Worm (Caenorhabditis elegans): ENCODE measurements around the gene trcs-2.

Gene trcs-2

DNA sequence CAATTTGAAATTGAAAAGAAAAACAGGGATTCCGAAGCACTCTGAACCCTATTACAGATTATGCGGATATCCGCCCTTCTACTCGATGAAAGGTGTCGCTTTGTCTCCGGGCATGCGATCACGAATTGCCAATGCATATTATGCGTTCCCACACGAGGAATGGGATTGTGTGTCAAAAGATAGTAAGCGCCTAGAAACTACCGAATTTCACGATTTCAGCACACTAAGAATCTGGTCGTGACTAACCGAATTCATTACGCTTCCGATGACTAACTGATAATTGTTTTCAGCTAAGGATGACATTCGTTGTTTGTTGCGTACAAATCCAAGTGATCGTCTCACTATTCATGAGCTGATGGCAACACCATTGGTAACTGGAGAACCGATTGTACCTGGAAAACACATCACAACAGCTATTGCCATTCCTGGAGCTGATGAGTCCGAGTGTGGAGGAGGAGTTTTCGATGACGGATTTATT lies 24.1 kb downstream of the trcs-2 start:
- TF ChIP-seq ceh-13 (GFP tag; optimal IDR thresholded peaks at IDR 0.05): no peak

DNA sequence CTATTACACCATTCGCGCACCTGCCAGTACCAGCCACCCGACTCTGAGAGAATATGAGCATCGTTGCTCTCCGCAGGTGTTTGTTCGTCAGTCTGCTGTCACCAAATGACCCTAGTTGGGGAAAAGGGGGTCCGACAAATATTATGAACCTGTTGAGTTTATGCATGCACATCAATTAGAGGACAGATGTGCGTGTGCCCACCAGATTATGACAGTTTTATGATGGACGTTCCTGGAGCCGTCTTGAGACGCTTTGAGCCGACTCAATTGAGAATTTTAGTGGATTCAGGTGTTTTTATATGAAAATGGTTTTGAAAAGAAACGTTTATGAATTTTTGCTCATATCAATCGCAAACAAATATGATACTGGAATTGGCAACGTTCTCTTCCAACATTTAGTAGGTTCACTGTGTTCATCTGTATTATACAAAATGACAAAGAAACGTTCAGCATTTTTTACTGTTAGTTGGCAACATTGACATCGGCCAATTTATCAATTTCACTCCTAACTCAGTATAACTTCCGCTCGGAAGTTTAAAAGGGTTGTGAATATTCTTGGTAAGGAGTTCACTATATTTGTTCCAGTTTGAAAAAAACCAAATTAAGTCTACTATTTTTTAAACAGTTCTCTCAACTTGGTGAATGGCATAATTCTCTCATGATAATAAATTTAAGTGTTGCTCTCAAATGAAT lies 25.1 kb downstream of the trcs-2 start:
- TF ChIP-seq ama-1 (optimal IDR thresholded peaks at IDR 0.05) (no peak), scrt-1 (GFP tag; IDR thresholded peaks at IDR 0.05) (no peak), hmg-4 (GFP tag; optimal IDR thresholded peaks at IDR 0.05) (no peak), ceh-36 (tag; optimal IDR thresholded peaks at IDR 0.05) (no peak), F13C5.2 (tag; optimal IDR thresholded peaks at IDR 0.05) (no peak), sea-1 (GFP tag; conservative IDR thresholded peaks at IDR 0.05) (0 out of 2 replicates have a peak, but pooled peaks have one; percentile 21), B0310.2 (tag; optimal IDR thresholded peaks at IDR 0.05) (no peak), ceh-13 (GFP tag; optimal IDR thresholded peaks at IDR 0.05) (no peak), tbx-11 (GFP tag; IDR thresholded peaks at IDR 0.05) (0 out of 2 replicates have a peak, but pooled peaks have one; percentile 54)

DNA sequence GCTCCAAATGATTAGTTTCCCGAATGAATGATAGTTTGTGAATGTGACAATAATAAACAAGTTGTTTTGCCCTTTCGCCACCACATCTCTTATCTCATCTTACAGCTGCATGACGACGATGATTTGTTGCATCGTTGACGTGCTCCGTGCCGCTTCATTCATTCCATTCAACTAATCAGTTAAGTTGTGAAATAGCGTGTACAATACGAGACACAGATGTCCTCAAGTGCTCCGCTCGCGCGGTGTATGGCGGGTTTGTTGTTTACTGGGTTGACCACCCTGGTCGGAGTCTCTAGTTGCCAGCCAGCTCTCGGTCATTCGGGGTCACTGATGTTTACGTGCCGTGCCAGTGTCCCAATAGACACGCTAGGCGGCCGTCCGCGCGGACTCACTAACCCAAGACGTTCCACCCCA lies 25.7 kb downstream of the trcs-2 start:
- TF ChIP-seq hnd-1 (tag; optimal IDR thresholded peaks at IDR 0.05): no peak
- peak; percentile 54; the same call in 1 of the 2 replicates for TF ChIP-seq scrt-1 (GFP tag; IDR thresholded peaks at IDR 0.05)
- peak; percentile 11 for TF ChIP-seq F13C5.2 (tag; optimal IDR thresholded peaks at IDR 0.05)
- peak; percentile 73 for TF ChIP-seq hmg-4 (GFP tag; optimal IDR thresholded peaks at IDR 0.05)
- TF ChIP-seq pes-1 (GFP tag; IDR thresholded peaks at IDR 0.05): no peak

DNA sequence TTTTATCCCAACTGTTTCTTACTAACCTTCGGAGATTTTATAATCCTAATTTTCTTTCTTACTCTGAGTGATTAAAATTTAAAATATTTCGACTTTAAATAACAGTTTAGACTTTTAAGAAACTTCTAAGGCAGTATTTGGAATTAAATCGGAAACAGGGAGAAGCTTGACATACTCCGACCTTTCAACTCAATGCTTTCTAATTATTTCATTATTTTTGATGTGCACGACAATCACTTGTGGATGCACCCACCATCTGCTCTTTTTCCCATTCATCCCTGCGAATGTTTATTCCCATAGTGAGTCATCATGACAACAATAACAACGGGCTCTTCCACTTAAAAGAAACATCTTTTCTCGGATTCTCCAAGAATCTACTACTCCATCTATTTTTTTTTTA lies 26.4 kb downstream of the trcs-2 start:
- no peak for TF ChIP-seq hmg-4 (GFP tag; optimal IDR thresholded peaks at IDR 0.05)
- TF ChIP-seq flt-1 (GFP tag; IDR thresholded peaks at IDR 0.05): no peak
- no peak for TF ChIP-seq ama-1 (optimal IDR thresholded peaks at IDR 0.05)
- TF ChIP-seq sea-1 (GFP tag; conservative IDR thresholded peaks at IDR 0.05): no peak
- no peak for TF ChIP-seq ets-7 (tag; optimal IDR thresholded peaks at IDR 0.05)
- TF ChIP-seq F13C5.2 (tag; optimal IDR thresholded peaks at IDR 0.05): no peak
- no peak for TF ChIP-seq hnd-1 (tag; optimal IDR thresholded peaks at IDR 0.05)

DNA sequence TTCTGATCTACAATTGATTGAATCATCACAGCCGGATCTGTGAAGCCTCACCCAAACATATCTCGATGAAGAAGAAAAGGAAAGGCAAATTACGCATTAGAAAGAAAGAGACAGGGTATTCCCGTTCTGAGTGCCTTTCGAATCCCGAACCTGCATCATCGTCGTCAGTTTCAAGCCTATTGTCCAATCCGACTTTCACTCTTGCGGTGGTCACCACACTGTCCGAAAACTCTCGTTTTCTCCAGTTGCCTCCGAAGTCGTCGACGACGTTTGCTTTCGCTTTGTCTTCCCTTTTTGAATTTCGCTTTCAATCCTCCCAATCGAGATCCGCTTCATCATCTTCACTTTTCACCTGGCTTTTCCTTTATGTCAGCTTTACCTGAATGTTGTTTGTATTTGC lies 26.8 kb downstream of the trcs-2 start:
- TF ChIP-seq ceh-13 (GFP tag; optimal IDR thresholded peaks at IDR 0.05) (no peak), hmbx-1 (tag; optimal IDR thresholded peaks at IDR 0.05) (no peak), ceh-36 (tag; optimal IDR thresholded peaks at IDR 0.05) (no peak), scrt-1 (GFP tag; IDR thresholded peaks at IDR 0.05) (no peak), hnd-1 (tag; optimal IDR thresholded peaks at IDR 0.05) (no peak), tra-4 (tag; optimal IDR thresholded peaks at IDR 0.05) (no peak), tbx-37 (GFP tag; conservative IDR thresholded peaks at IDR 0.05) (no peak), pes-1 (GFP tag; IDR thresholded peaks at IDR 0.05) (no peak), hmg-4 (GFP tag; optimal IDR thresholded peaks at IDR 0.05) (no peak), ama-1 (optimal IDR thresholded peaks at IDR 0.05) (no peak)

DNA sequence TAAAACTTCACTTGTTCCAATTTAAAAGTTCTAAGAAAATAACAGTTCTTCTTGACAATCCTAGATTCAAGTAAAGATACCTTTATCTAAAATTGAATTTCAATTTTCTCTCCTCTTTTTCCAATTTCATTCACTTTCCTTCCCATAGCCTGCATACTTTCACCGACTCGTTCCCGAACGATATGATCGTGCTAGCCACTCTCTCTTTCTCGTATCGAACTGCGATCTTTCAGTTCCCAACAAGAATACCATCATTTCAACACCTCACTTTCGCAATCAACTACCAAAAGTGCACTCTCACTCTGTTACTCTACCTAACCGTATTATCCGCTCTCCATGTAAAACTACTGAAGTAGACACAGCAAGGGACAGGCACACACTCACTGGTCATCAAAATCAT lies 27.8 kb downstream of the trcs-2 start:
- TF ChIP-seq sea-1 (GFP tag; conservative IDR thresholded peaks at IDR 0.05): no peak
- no peak for TF ChIP-seq tbx-37 (GFP tag; conservative IDR thresholded peaks at IDR 0.05)
- TF ChIP-seq pes-1 (GFP tag; IDR thresholded peaks at IDR 0.05): no peak
- no peak for TF ChIP-seq tra-4 (tag; optimal IDR thresholded peaks at IDR 0.05)
- no peak for TF ChIP-seq aly-1 (tag; optimal IDR thresholded peaks at IDR 0.05)
- TF ChIP-seq scrt-1 (GFP tag; IDR thresholded peaks at IDR 0.05): no peak
- no peak for TF ChIP-seq flt-1 (GFP tag; IDR thresholded peaks at IDR 0.05)
- no peak for TF ChIP-seq B0310.2 (tag; optimal IDR thresholded peaks at IDR 0.05)
- no peak for TF ChIP-seq ama-1 (optimal IDR thresholded peaks at IDR 0.05)
- no peak for TF ChIP-seq hnd-1 (tag; optimal IDR thresholded peaks at IDR 0.05)
- TF ChIP-seq ets-7 (tag; optimal IDR thresholded peaks at IDR 0.05): no peak
- no peak for TF ChIP-seq ceh-13 (GFP tag; optimal IDR thresholded peaks at IDR 0.05)
- no peak for TF ChIP-seq ceh-36 (tag; optimal IDR thresholded peaks at IDR 0.05)
- no peak for TF ChIP-seq F13C5.2 (tag; optimal IDR thresholded peaks at IDR 0.05)

DNA sequence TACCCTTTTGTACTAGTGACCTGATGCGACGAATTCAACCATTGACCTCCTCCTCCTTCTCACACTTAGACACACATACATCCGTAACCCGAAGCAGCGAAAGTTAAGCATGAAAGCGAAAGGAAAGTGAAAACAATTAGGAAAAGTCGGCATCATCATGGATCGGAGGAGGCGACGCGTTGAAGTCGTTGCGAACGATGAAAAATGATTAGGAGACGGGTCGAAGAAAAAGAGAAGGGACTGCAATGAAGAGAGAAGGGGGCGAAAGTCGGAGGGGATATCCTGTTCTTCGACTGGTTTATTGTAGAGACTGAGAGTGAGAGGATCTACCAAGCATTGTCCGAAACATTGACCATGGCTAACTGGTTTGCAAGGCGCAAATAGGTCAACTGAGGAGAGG lies 28.8 kb downstream of the trcs-2 start:
- TF ChIP-seq tra-4 (tag; optimal IDR thresholded peaks at IDR 0.05): no peak
- no peak for TF ChIP-seq B0310.2 (tag; optimal IDR thresholded peaks at IDR 0.05)
- no peak for TF ChIP-seq hmbx-1 (tag; optimal IDR thresholded peaks at IDR 0.05)
- TF ChIP-seq ets-7 (tag; optimal IDR thresholded peaks at IDR 0.05): no peak
- no peak for TF ChIP-seq hmg-4 (GFP tag; optimal IDR thresholded peaks at IDR 0.05)
- no peak for TF ChIP-seq ama-1 (optimal IDR thresholded peaks at IDR 0.05)
- no peak for TF ChIP-seq tbx-11 (GFP tag; IDR thresholded peaks at IDR 0.05)
- TF ChIP-seq F13C5.2 (tag; optimal IDR thresholded peaks at IDR 0.05): no peak

DNA sequence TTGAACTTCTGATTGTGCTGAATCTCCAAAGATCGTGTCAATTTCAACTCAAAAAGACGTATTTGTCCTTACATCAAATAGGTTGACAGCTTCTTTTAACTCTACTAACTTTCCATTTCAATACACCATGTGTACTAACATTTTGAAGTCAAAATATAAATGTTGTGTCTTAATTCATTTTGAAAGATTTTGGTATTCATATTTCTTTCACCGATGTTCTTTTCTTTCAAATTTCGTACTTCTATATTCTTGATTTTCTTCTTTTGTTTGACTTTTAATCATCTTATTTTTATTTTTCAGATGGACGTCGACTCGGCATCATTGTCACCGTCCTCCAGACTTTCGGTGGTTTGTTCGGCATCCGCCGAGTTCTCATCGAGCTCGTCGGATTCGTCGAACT lies 29.4 kb downstream of the trcs-2 start, which contains the start of gene atf-2:
Gene atf-2 (plus strand): TSS at position 301 of the 400 bp plus-strand sequence.
- TF ChIP-seq tra-4 (tag; optimal IDR thresholded peaks at IDR 0.05) (no peak), hmg-4 (GFP tag; optimal IDR thresholded peaks at IDR 0.05) (no peak), aly-1 (tag; optimal IDR thresholded peaks at IDR 0.05) (no peak), hmbx-1 (tag; optimal IDR thresholded peaks at IDR 0.05) (no peak), F13C5.2 (tag; optimal IDR thresholded peaks at IDR 0.05) (no peak), scrt-1 (GFP tag; IDR thresholded peaks at IDR 0.05) (no peak), ceh-36 (tag; optimal IDR thresholded peaks at IDR 0.05) (no peak), ceh-13 (GFP tag; optimal IDR thresholded peaks at IDR 0.05) (no peak), hnd-1 (tag; optimal IDR thresholded peaks at IDR 0.05) (no peak), ama-1 (optimal IDR thresholded peaks at IDR 0.05) (no peak), ets-7 (tag; optimal IDR thresholded peaks at IDR 0.05) (no peak), tbx-11 (GFP tag; IDR thresholded peaks at IDR 0.05) (no peak), pes-1 (GFP tag; IDR thresholded peaks at IDR 0.05) (no peak), B0310.2 (tag; optimal IDR thresholded peaks at IDR 0.05) (no peak), sea-1 (GFP tag; conservative IDR thresholded peaks at IDR 0.05) (no peak), flt-1 (GFP tag; IDR thresholded peaks at IDR 0.05) (no peak), tbx-37 (GFP tag; conservative IDR thresholded peaks at IDR 0.05) (no peak)

Measured in whole organism, early embryonic.